Fruit fly (Drosophila melanogaster) whole organism, pupa: ENCODE data around the gene TrpRS-m.

Experiments
- Pif1A ChIP-seq: fragments of 200-800 bp; sonication (Bioruptor generic); optimal IDR thresholded peaks from 3 replicates; lab custom pipeline; 2016; ENCODE audit warnings: missing biosample characterization, missing genetic modification characterization
- rn ChIP-seq: fragments of 200-800 bp; sonication (Bioruptor generic); IDR thresholded peaks from 2 replicates; pipeline ENCODE4 v1.3.6; 2022; ENCODE audit warnings: missing biosample characterization, missing genetic modification characterization

- no peak for TF ChIP-seq rn (GFP tag; lab: Robert Waterston, UW)
- TF ChIP-seq Pif1A (GFP tag; lab: Kevin White, UChicago): no peak
Measured at dm6 chr3L:17878781-17879360, 29.3 kb downstream of the TrpRS-m start, which contains the start of gene CG7408.
